Worm (Caenorhabditis elegans) whole organism, L3 larva: ENCODE results near the gene F59B2.8.

Source experiments
- aly-2 ChIP-seq: fragments of 150-350 bp; optimal IDR thresholded peaks from 2 replicates; lab custom pipeline; 2014; ENCODE audit warnings: missing biosample characterization, missing genetic modification characterization
- ama-1 ChIP-seq: fragments of 150-350 bp; optimal IDR thresholded peaks from 2 replicates; lab custom pipeline; 2018
- elt-2 ChIP-seq: sonication (generic microtip); optimal IDR thresholded peaks from 2 replicates; lab custom pipeline; 2016; ENCODE audit warnings: missing genetic modification reagents, mild to moderate bottlenecking, missing genetic modification characterization, missing compliant biosample characterization
- nhr-12 ChIP-seq: fragments of 150-350 bp; optimal IDR thresholded peaks from 2 replicates; lab custom pipeline; 2014; ENCODE audit warnings: missing biosample characterization, missing genetic modification characterization
- nhr-237 ChIP-seq: fragments of 150-350 bp; optimal IDR thresholded peaks from 2 replicates; lab custom pipeline; 2014; ENCODE audit warnings: missing biosample characterization, missing genetic modification characterization

ce11 chrIII:9017181-9017651 is 7.2 kb upstream of the F59B2.8 start, which contains the start of gene F59B2.12:
- TF ChIP-seq ama-1 (lab: Kevin White, UChicago), result no peak
- TF ChIP-seq elt-2 (tag; lab: Kevin White, UChicago), result no peak
- TF ChIP-seq aly-2 (tag; lab: Kevin White, UChicago), result no peak
- no peak for TF ChIP-seq nhr-237 (tag; lab: Kevin White, UChicago)
- TF ChIP-seq nhr-12 (tag; lab: Kevin White, UChicago), result no peak
